Fruit fly (Drosophila melanogaster): ENCODE results near the gene Arpc3B.

Arpc3B gene

dm6 chrX:17106153-17106700 lies 575 bp upstream of the Arpc3B start:
- TF ChIP-seq CG9948 (tag; optimal IDR thresholded peaks at IDR 0.05), result no peak

DNA sequence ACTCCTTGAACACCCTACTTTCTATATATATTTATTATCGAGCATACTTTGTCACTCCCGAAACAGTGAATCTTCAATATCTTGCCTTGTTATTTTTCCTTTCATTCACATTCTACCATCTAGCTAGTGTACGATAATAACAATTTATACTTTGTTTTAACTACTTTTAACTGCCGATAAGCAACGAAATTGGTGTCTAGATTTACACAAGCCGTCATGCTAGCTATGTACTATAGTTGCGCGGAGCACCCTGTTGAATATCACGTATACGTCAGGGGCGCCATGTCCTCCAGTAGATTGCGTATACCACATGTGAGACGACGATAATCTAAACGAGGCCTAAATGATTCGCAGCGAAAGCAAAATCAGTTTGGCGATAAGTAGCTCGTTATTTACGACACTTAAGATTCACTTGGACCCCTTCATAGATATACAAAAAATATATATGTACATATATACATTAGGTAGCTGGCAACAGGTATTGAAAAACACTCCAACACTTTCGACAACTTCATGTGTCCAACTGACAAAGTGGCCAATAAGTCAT lies 11.7 kb downstream of the Arpc3B start:
- no peak for TF ChIP-seq CG32121 (GFP tag; IDR thresholded peaks at IDR 0.05)

- TF ChIP-seq CG8159 (tag; optimal IDR thresholded peaks at IDR 0.05) (no peak), fd96Ca (GFP tag; IDR thresholded peaks at IDR 0.05) (peak; percentile 17; the same call in 1 of the 3 replicates), CG10348 (GFP tag; IDR thresholded peaks at IDR 0.05) (no peak), CG32121 (GFP tag; IDR thresholded peaks at IDR 0.05) (no peak), CG4496 (GFP tag; IDR thresholded peaks at IDR 0.05) (0 out of 3 replicates have a peak, but pooled peaks have one; percentile 22)
Observed at dm6 chrX:17093431-17093830, 12.2 kb downstream of the Arpc3B start.

dm6 chrX:17091062-17091904 lies 14.4 kb downstream of the Arpc3B start, which contains the start of the genes CG16700 and CG4991:
CG16700 (plus strand) TSS chrX:17091854.
CG4991 (plus strand) TSS chrX:17091854.
- TF ChIP-seq CG8301 (tag; optimal IDR thresholded peaks at IDR 0.05) (peak; percentile 66), D1 (tag; optimal IDR thresholded peaks at IDR 0.05) (peak; percentile 49), CG4496 (GFP tag; IDR thresholded peaks at IDR 0.05) (peak; percentile 62; the same call in 2 of the 3 replicates), Snoo (tag; optimal IDR thresholded peaks at IDR 0.05) (peak; percentile 75), CG32121 (GFP tag; IDR thresholded peaks at IDR 0.05) (peak; percentile 53), Pif1B (GFP tag; optimal IDR thresholded peaks at IDR 0.05) (peak; percentile 45), CG10348 (GFP tag; IDR thresholded peaks at IDR 0.05) (no peak), CG13204 (GFP tag; optimal IDR thresholded peaks at IDR 0.05) (peak; percentile 12), gl (tag; optimal IDR thresholded peaks at IDR 0.05) (no peak), fd96Ca (GFP tag; IDR thresholded peaks at IDR 0.05) (peak; percentile 42; the same call in 1 of the 3 replicates), CG14655 (GFP tag; optimal IDR thresholded peaks at IDR 0.05) (peak; percentile 75), CG12605 (GFP tag; IDR thresholded peaks at IDR 0.05) (0 out of 2 replicates have a peak, but pooled peaks have one; percentile 21), Pif1A (GFP tag; optimal IDR thresholded peaks at IDR 0.05) (peak; percentile 9), rn (GFP tag; IDR thresholded peaks at IDR 0.05) (no peak), CG34367 (tag; optimal IDR thresholded peaks at IDR 0.05) (peak; percentile 43), CG15710 (tag; optimal IDR thresholded peaks at IDR 0.05) (peak; percentile 72), CG9948 (tag; optimal IDR thresholded peaks at IDR 0.05) (peak; percentile 62), CG8159 (tag; optimal IDR thresholded peaks at IDR 0.05) (peak; percentile 79), Ets98B (GFP tag; IDR thresholded peaks at IDR 0.05) (no peak), EcR (GFP tag; optimal IDR thresholded peaks at IDR 0.05) (no peak), CG17806 (tag; optimal IDR thresholded peaks at IDR 0.05) (peak; percentile 57)

- TF ChIP-seq CG15710 (tag; optimal IDR thresholded peaks at IDR 0.05) (no peak), CG9948 (tag; optimal IDR thresholded peaks at IDR 0.05) (no peak), CG13204 (GFP tag; optimal IDR thresholded peaks at IDR 0.05) (no peak), CG14655 (GFP tag; optimal IDR thresholded peaks at IDR 0.05) (peak; percentile 20), CG34367 (tag; optimal IDR thresholded peaks at IDR 0.05) (no peak), CG8301 (tag; optimal IDR thresholded peaks at IDR 0.05) (no peak), fd96Ca (GFP tag; IDR thresholded peaks at IDR 0.05) (no peak), EcR (GFP tag; optimal IDR thresholded peaks at IDR 0.05) (no peak)
Observed at dm6 chrX:17090585-17090984, 15.1 kb downstream of the Arpc3B start.

DNA sequence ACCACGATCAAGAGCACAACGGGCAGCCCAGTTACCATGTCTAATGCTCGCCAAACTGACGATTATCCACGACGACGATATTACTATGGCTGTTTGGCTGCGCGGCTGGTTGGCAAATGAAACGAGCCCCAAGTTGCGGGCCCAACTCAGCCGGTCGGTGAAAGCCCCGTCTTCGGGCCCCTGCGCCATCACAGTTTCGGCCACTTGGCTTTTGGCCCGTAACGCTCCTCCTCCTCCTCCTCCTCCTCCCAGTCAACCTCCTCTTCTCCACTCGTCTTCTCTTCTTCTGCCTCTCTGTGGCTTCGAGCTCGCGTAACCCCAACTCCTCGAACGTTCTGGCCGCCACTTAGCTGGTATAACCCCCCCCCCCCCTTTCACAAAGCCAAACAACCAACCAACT lies 18.1 kb downstream of the Arpc3B start, which contains the start of gene CG8945:
Gene CG8945, minus strand, starts transcription at position 101 of the 400 bp plus-strand sequence.
- TF ChIP-seq fd96Ca (GFP tag; IDR thresholded peaks at IDR 0.05), result no peak

dm6 chrX:17081147-17081546 lies 24.5 kb downstream of the Arpc3B start, which contains the start of gene CG4955:
CG4955 (plus strand) TSS chrX:17081447.
- TF ChIP-seq gl (tag; optimal IDR thresholded peaks at IDR 0.05) (no peak), Snoo (tag; optimal IDR thresholded peaks at IDR 0.05) (no peak), Pif1A (GFP tag; optimal IDR thresholded peaks at IDR 0.05) (no peak), D1 (tag; optimal IDR thresholded peaks at IDR 0.05) (no peak), CG8301 (tag; optimal IDR thresholded peaks at IDR 0.05) (no peak), CG13204 (GFP tag; optimal IDR thresholded peaks at IDR 0.05) (no peak), CG4496 (GFP tag; IDR thresholded peaks at IDR 0.05) (no peak), rn (GFP tag; IDR thresholded peaks at IDR 0.05) (no peak), CG12605 (GFP tag; IDR thresholded peaks at IDR 0.05) (no peak), CG9948 (tag; optimal IDR thresholded peaks at IDR 0.05) (no peak), Pif1B (GFP tag; optimal IDR thresholded peaks at IDR 0.05) (no peak), CG8159 (tag; optimal IDR thresholded peaks at IDR 0.05) (no peak)

All from whole organism, pupa.